Worm (Caenorhabditis elegans) whole organism, L3 larva: Measurements from ENCODE around the gene wrm-1.
A peak's percentile ranks its signal among the peaks of the same experiment; 100 is the strongest.

Experiments
- R02D3.7 ChIP-seq: fragments of 150-350 bp; optimal IDR thresholded peaks from 2 replicates; lab custom pipeline; 2014; ENCODE audit warnings: missing biosample characterization, missing genetic modification characterization
- ZK546.5 ChIP-seq: sonication (generic microtip); optimal IDR thresholded peaks from 2 replicates; lab custom pipeline; 2017; ENCODE audit warnings: missing biosample characterization, missing genetic modification characterization
- ama-1 ChIP-seq: fragments of 150-350 bp; optimal IDR thresholded peaks from 2 replicates; lab custom pipeline; 2018
- ceh-16 ChIP-seq: sonication (generic microtip); optimal IDR thresholded peaks from 2 replicates; lab custom pipeline; 2017; ENCODE audit warnings: missing biosample characterization, missing genetic modification characterization
- ceh-28 ChIP-seq: fragments of 150-350 bp; optimal IDR thresholded peaks from 2 replicates; lab custom pipeline; 2014; ENCODE audit warnings: missing biosample characterization, missing genetic modification reagents, missing genetic modification characterization
- ceh-82 ChIP-seq: fragments of 150-350 bp; optimal IDR thresholded peaks from 2 replicates; lab custom pipeline; 2014; ENCODE audit warnings: missing biosample characterization, missing genetic modification characterization
- daf-12 ChIP-seq: fragments of 150-350 bp; optimal IDR thresholded peaks from 2 replicates; lab custom pipeline; 2014; ENCODE audit warnings: missing biosample characterization, missing genetic modification reagents, missing genetic modification characterization
- egl-27 ChIP-seq: sonication (generic microtip); optimal IDR thresholded peaks from 4 replicates; lab custom pipeline; 2017; ENCODE audit warnings: missing biosample characterization, missing genetic modification reagents, missing genetic modification characterization
- egl-5 ChIP-seq: fragments of 150-350 bp; optimal IDR thresholded peaks from 2 replicates; lab custom pipeline; 2017; ENCODE audit warnings: missing biosample characterization, missing genetic modification reagents, missing genetic modification characterization, inconsistent platforms
- elt-1 ChIP-seq: fragments of 150-350 bp; optimal IDR thresholded peaks from 2 replicates; lab custom pipeline; 2014; ENCODE audit warnings: missing biosample characterization, missing genetic modification characterization
- elt-2 ChIP-seq: sonication (generic microtip); optimal IDR thresholded peaks from 2 replicates; lab custom pipeline; 2016; ENCODE audit warnings: missing genetic modification reagents, mild to moderate bottlenecking, missing genetic modification characterization, missing compliant biosample characterization
- elt-3 ChIP-seq, 3 experiments: fragments of 150-350 bp in 1 of 3; sonication (generic microtip) in 2 of 3; optimal IDR thresholded peaks; 2 replicates in 2 of 3; 4 replicates in 1 of 3; lab custom pipeline; 2014 to 2017; ENCODE audit warnings: missing biosample characterization in 3 of 3, missing genetic modification characterization in 3 of 3
- eor-1 ChIP-seq, 2 experiments: fragments of 150-350 bp; optimal IDR thresholded peaks; 2 replicates each; lab custom pipeline; 2014 to 2018; ENCODE audit warnings: missing biosample characterization in 2 of 2, missing genetic modification characterization in 2 of 2
- fkh-10 ChIP-seq: sonication (generic microtip); optimal IDR thresholded peaks from 2 replicates; lab custom pipeline; 2017; ENCODE audit warnings: missing biosample characterization, missing genetic modification reagents, missing genetic modification characterization
- hmg-11 ChIP-seq: sonication (generic microtip); optimal IDR thresholded peaks from 2 replicates; lab custom pipeline; 2016; ENCODE audit warnings: missing genetic modification characterization, missing compliant biosample characterization
- jun-1 ChIP-seq: fragments of 150-350 bp; optimal IDR thresholded peaks from 2 replicates; lab custom pipeline; 2014; ENCODE audit warnings: missing biosample characterization, missing genetic modification reagents, missing genetic modification characterization
- lin-15B ChIP-seq: fragments of 150-350 bp; optimal IDR thresholded peaks from 2 replicates; lab custom pipeline; 2014; ENCODE audit warnings: missing biosample characterization, missing genetic modification characterization
- lin-39 ChIP-seq: fragments of 150-350 bp; optimal IDR thresholded peaks from 2 replicates; lab custom pipeline; 2018; ENCODE audit warnings: missing biosample characterization, missing genetic modification reagents, missing genetic modification characterization
- lsy-12 ChIP-seq: sonication (generic microtip); optimal IDR thresholded peaks from 2 replicates; lab custom pipeline; 2016; ENCODE audit warnings: mild to moderate bottlenecking, missing genetic modification characterization, missing compliant biosample characterization
- mdl-1 ChIP-seq: fragments of 150-350 bp; optimal IDR thresholded peaks from 2 replicates; lab custom pipeline; 2014; ENCODE audit warnings: missing biosample characterization, missing genetic modification characterization
- nfya-1 ChIP-seq: sonication (generic microtip); optimal IDR thresholded peaks from 2 replicates; lab custom pipeline; 2017; ENCODE audit warnings: missing genetic modification characterization, mild to moderate bottlenecking, missing compliant biosample characterization, antibody characterized with exemption, moderate library complexity; ENCODE audit not compliant: insufficient read depth
- nhr-11 ChIP-seq: fragments of 150-350 bp; optimal IDR thresholded peaks from 2 replicates; lab custom pipeline; 2014; ENCODE audit warnings: missing biosample characterization, missing genetic modification characterization
- nhr-23 ChIP-seq: fragments of 150-350 bp; optimal IDR thresholded peaks from 2 replicates; lab custom pipeline; 2014; ENCODE audit warnings: missing biosample characterization, missing genetic modification reagents, missing genetic modification characterization
- nhr-237 ChIP-seq: fragments of 150-350 bp; optimal IDR thresholded peaks from 2 replicates; lab custom pipeline; 2014; ENCODE audit warnings: missing biosample characterization, missing genetic modification characterization
- nhr-25 ChIP-seq: sonication (generic microtip); optimal IDR thresholded peaks from 2 replicates; lab custom pipeline; 2017; ENCODE audit warnings: missing biosample characterization, missing genetic modification characterization
- nhr-43 ChIP-seq: sonication (generic microtip); optimal IDR thresholded peaks from 2 replicates; lab custom pipeline; 2016; ENCODE audit warnings: mild to moderate bottlenecking, missing genetic modification characterization, missing compliant biosample characterization; ENCODE audit not compliant: poor library complexity, severe bottlenecking
- nhr-67 ChIP-seq: fragments of 150-350 bp; optimal IDR thresholded peaks from 2 replicates; lab custom pipeline; 2014; ENCODE audit warnings: missing biosample characterization, missing genetic modification characterization
- nhr-76 ChIP-seq: fragments of 150-350 bp; sonication (generic microtip); optimal IDR thresholded peaks from 5 replicates; lab custom pipeline; 2014; ENCODE audit warnings: missing biosample characterization, missing genetic modification characterization
- nhr-77 ChIP-seq: fragments of 150-350 bp; optimal IDR thresholded peaks from 2 replicates; lab custom pipeline; 2014; ENCODE audit warnings: missing biosample characterization, missing genetic modification characterization
- pha-4 ChIP-seq: fragments of 150-350 bp; optimal IDR thresholded peaks from 2 replicates; lab custom pipeline; 2014; ENCODE audit warnings: missing biosample characterization, missing genetic modification reagents, missing genetic modification characterization
- pqm-1 ChIP-seq: fragments of 150-350 bp; optimal IDR thresholded peaks from 2 replicates; lab custom pipeline; 2017; ENCODE audit warnings: missing biosample characterization, missing genetic modification characterization, inconsistent platforms
- sea-2 ChIP-seq: fragments of 150-350 bp; sonication (generic microtip); optimal IDR thresholded peaks from 4 replicates; lab custom pipeline; 2014; ENCODE audit warnings: missing biosample characterization, missing genetic modification reagents, missing genetic modification characterization
- snpc-4 ChIP-seq: fragments of 150-350 bp; optimal IDR thresholded peaks from 2 replicates; lab custom pipeline; 2014; ENCODE audit warnings: missing biosample characterization, missing genetic modification characterization
- tbx-2 ChIP-seq: sonication (generic microtip); optimal IDR thresholded peaks from 2 replicates; lab custom pipeline; 2016; ENCODE audit warnings: mild to moderate bottlenecking, missing genetic modification characterization, missing compliant biosample characterization
- unc-39 ChIP-seq: sonication (generic microtip); optimal IDR thresholded peaks from 4 replicates; lab custom pipeline; 2017; ENCODE audit warnings: missing biosample characterization, missing genetic modification characterization
- unc-62 ChIP-seq: fragments of 150-350 bp; sonication (generic microtip); optimal IDR thresholded peaks from 4 replicates; lab custom pipeline; 2014; ENCODE audit warnings: missing biosample characterization, missing genetic modification reagents, missing genetic modification characterization
- ztf-11 ChIP-seq: fragments of 150-350 bp; optimal IDR thresholded peaks from 2 replicates; lab custom pipeline; 2014; ENCODE audit warnings: missing biosample characterization, missing genetic modification characterization
- ztf-4 ChIP-seq: fragments of 150-350 bp; optimal IDR thresholded peaks from 2 replicates; lab custom pipeline; 2014; ENCODE audit warnings: missing biosample characterization, missing genetic modification characterization

Gene wrm-1

DNA sequence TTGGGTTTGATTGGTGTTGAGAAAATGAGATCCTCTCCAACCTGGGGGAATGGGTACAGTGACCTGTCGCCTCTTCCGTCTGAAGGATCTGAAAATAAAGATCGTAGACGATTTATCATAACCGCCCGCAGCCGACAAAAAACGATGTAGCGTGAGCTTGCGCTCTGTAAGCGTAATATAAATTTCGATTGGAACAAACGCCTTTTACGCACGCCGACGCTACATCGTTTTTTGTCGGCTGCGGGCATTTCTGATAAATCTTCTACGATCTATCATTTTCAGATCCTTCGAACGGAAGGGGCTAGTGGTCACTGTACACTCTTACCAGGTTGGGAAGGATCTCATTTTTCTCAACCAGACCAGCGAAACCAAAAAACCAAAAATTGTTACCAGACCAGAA lies 25.7 kb downstream of the wrm-1 start:
- TF ChIP-seq lin-39 (tag; lab: Kevin White, UChicago) (no peak), jun-1 (tag; lab: Kevin White, UChicago) (no peak), ztf-11 (tag; lab: Kevin White, UChicago) (no peak), elt-2 (tag; lab: Kevin White, UChicago) (no peak), nhr-11 (no peak), nhr-25 (tag; lab: Kevin White, UChicago) (no peak), ztf-4 (tag; lab: Kevin White, UChicago) (no peak), unc-39 (tag; lab: Kevin White, UChicago) (no peak), nhr-76 (tag; lab: Kevin White, UChicago) (no peak), nhr-77 (tag; lab: Kevin White, UChicago) (no peak)

DNA sequence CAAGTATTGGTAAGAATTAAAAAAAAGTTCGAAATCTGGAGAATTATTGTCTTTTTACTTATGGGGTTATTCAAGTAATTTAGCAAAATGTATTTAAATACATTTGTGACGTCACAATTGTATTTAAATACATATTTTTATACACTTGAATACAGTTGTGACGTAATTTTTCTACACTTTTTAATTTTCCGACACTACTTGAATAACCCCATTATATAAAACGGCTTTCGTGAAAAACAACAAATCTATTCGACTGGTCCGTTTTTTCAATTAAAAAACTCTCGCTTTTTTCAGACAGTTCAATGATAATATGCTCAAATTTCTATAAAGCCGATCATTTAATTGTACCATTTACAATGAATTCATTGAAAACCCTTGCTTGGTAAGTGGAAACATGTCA lies 27.9 kb downstream of the wrm-1 start:
- TF ChIP-seq nhr-76 (tag; lab: Kevin White, UChicago): no peak
- no peak for TF ChIP-seq elt-3 (tag; optimal IDR thresholded peaks at IDR 0.05; lab: Kevin White, UChicago)
- TF ChIP-seq pha-4 (tag; lab: Kevin White, UChicago): no peak
- TF ChIP-seq lin-15B (tag; lab: Kevin White, UChicago): no peak
- no peak for TF ChIP-seq snpc-4
- no peak for TF ChIP-seq ztf-11 (tag; lab: Kevin White, UChicago)
- no peak for TF ChIP-seq nhr-237 (tag; lab: Kevin White, UChicago)
- TF ChIP-seq mdl-1 (tag; lab: Kevin White, UChicago): no peak
- TF ChIP-seq nhr-43 (tag; lab: Kevin White, UChicago): no peak
- TF ChIP-seq ZK546.5 (tag; lab: Kevin White, UChicago): no peak
- no peak for TF ChIP-seq sea-2
- TF ChIP-seq jun-1 (tag; lab: Kevin White, UChicago): no peak
- no peak for TF ChIP-seq fkh-10 (GFP tag; lab: Kevin White, UChicago)
- TF ChIP-seq ceh-28 (tag; lab: Kevin White, UChicago): no peak
- TF ChIP-seq egl-27 (tag; lab: Kevin White, UChicago): no peak
- no peak for TF ChIP-seq nfya-1 (tag; lab: Kevin White, UChicago)
- no peak for TF ChIP-seq nhr-67
- no peak for TF ChIP-seq tbx-2 (tag; lab: Kevin White, UChicago)

ce11 chrIII:5755204-5755603 lies 32.6 kb downstream of the wrm-1 start, which contains the start of gene ida-1:
Gene ida-1 (plus strand): TSS chrIII:5755539.
- no peak for TF ChIP-seq nhr-11
- TF ChIP-seq egl-5: no peak
- TF ChIP-seq fkh-10 (GFP tag; lab: Kevin White, UChicago): peak; percentile 65
- TF ChIP-seq hmg-11 (tag; lab: Kevin White, UChicago): peak; percentile 21
- no peak for TF ChIP-seq nhr-76 (tag; lab: Kevin White, UChicago)
- TF ChIP-seq eor-1 (tag; optimal IDR thresholded peaks at IDR 0.05; lab: Kevin White, UChicago): no peak
- peak; percentile 70 for TF ChIP-seq ceh-28 (tag; lab: Kevin White, UChicago)
- no peak for TF ChIP-seq elt-1 (tag; lab: Kevin White, UChicago)
- TF ChIP-seq nhr-67: no peak
- TF ChIP-seq nhr-25 (tag; lab: Kevin White, UChicago): no peak
- no peak for TF ChIP-seq nhr-77 (tag; lab: Kevin White, UChicago)
- no peak for TF ChIP-seq pha-4 (tag; lab: Kevin White, UChicago)
- no peak for TF ChIP-seq ztf-11 (tag; lab: Kevin White, UChicago)
- TF ChIP-seq nhr-43 (tag; lab: Kevin White, UChicago): no peak
- no peak for TF ChIP-seq tbx-2 (tag; lab: Kevin White, UChicago)
- TF ChIP-seq daf-12: no peak
- no peak for TF ChIP-seq R02D3.7 (tag; lab: Kevin White, UChicago)
- peak; percentile 21 for TF ChIP-seq ama-1 (lab: Kevin White, UChicago)
- no peak for TF ChIP-seq nhr-23 (tag; lab: Kevin White, UChicago)
- TF ChIP-seq ZK546.5 (tag; lab: Kevin White, UChicago): no peak
- no peak for TF ChIP-seq elt-3 (tag; optimal IDR thresholded peaks at IDR 0.05; lab: Kevin White, UChicago)
- no peak for TF ChIP-seq lsy-12
- peak; percentile 80 for TF ChIP-seq nfya-1 (tag; lab: Kevin White, UChicago)
- TF ChIP-seq lin-39 (tag; lab: Kevin White, UChicago): peak; percentile 29
- TF ChIP-seq ceh-16 (tag; lab: Kevin White, UChicago): no peak
- TF ChIP-seq nhr-237 (tag; lab: Kevin White, UChicago): no peak
- TF ChIP-seq unc-62 (GFP tag; lab: Kevin White, UChicago): no peak
- TF ChIP-seq unc-39 (tag; lab: Kevin White, UChicago): no peak
- TF ChIP-seq ceh-82 (tag; lab: Kevin White, UChicago): peak; percentile 25
- TF ChIP-seq snpc-4: no peak
- TF ChIP-seq pqm-1 (tag; lab: Kevin White, UChicago): no peak
